Fruit fly (Drosophila melanogaster): Measurements from ENCODE around the gene mtgo.
A peak's percentile ranks its signal among the peaks of the same experiment; 100 is the strongest.

Gene mtgo

dm6 chr2L:16620384-16620908, 75.6 kb downstream of the mtgo start (continued):
- TF ChIP-seq Sox100B (GFP tag; optimal IDR thresholded peaks at IDR 0.05): peak; percentile 87
- no peak for TF ChIP-seq CG7987 (GFP tag; optimal IDR thresholded peaks at IDR 0.05)
- TF ChIP-seq Doc2 (GFP tag; IDR thresholded peaks at IDR 0.05): no peak
- TF ChIP-seq CG7372 (GFP tag; IDR thresholded peaks at IDR 0.05): peak; percentile 38; the same call in 1 of the 2 replicates
- no peak for TF ChIP-seq Vsx1 (GFP tag; optimal IDR thresholded peaks at IDR 0.05)
- TF ChIP-seq CG8359 (GFP tag; optimal IDR thresholded peaks at IDR 0.05; ENCODE audit: borderline replicate concordance): peak; percentile 69
- TF ChIP-seq kni (GFP tag; optimal IDR thresholded peaks at IDR 0.05): peak; percentile 56
- no peak for TF ChIP-seq CG8089 (GFP tag; optimal IDR thresholded peaks at IDR 0.05)
- peak; percentile 83 for TF ChIP-seq CG9727 (GFP tag; optimal IDR thresholded peaks at IDR 0.05)
- TF ChIP-seq odd (GFP tag; optimal IDR thresholded peaks at IDR 0.05): peak; percentile 53
- no peak for TF ChIP-seq Opbp (GFP tag; IDR thresholded peaks at IDR 0.05; ENCODE audit: partially characterized antibody)
- TF ChIP-seq Dfd (GFP tag; optimal IDR thresholded peaks at IDR 0.05): no peak
- peak; percentile 83 for TF ChIP-seq Med (GFP tag)
- TF ChIP-seq gcm2 (GFP tag; optimal IDR thresholded peaks at IDR 0.05): no peak
- TF ChIP-seq CG12236 (GFP tag; optimal IDR thresholded peaks at IDR 0.05): no peak
- TF ChIP-seq CG3065 (GFP tag; optimal IDR thresholded peaks at IDR 0.05): peak; percentile 40
- peak; percentile 13 for TF ChIP-seq CG13775 (GFP tag; optimal IDR thresholded peaks at IDR 0.05)
- TF ChIP-seq vfl (GFP tag; optimal IDR thresholded peaks at IDR 0.05): no peak
- no peak for TF ChIP-seq HmgD (GFP tag; optimal IDR thresholded peaks at IDR 0.05)
- TF ChIP-seq croc (GFP tag; conservative IDR thresholded peaks at IDR 0.05): peak; percentile 81
- TF ChIP-seq Hr51 (GFP tag; optimal IDR thresholded peaks at IDR 0.05): peak; percentile 24 to 78
- TF ChIP-seq CG31365 (tag; optimal IDR thresholded peaks at IDR 0.05): peak; percentile 8
- no peak for TF ChIP-seq tll (GFP tag; optimal IDR thresholded peaks at IDR 0.05)
- peak; percentile 61 for TF ChIP-seq CG17802 (tag; optimal IDR thresholded peaks at IDR 0.05)
- peak; percentile 74 for TF ChIP-seq CG6654 (GFP tag; optimal IDR thresholded peaks at IDR 0.05)
- no peak for TF ChIP-seq br (optimal IDR thresholded peaks at IDR 0.05)
- TF ChIP-seq Fer3 (tag; optimal IDR thresholded peaks at IDR 0.05): peak; percentile 65
- TF ChIP-seq CTCF (GFP tag; optimal IDR thresholded peaks at IDR 0.05): peak; percentile 51
- no peak for TF ChIP-seq pb (GFP tag; optimal IDR thresholded peaks at IDR 0.05)
- TF ChIP-seq ase (GFP tag; IDR thresholded peaks at IDR 0.05): peak; percentile 58; the same call in 1 of the 3 replicates
- TF ChIP-seq Nf-YC (tag; optimal IDR thresholded peaks at IDR 0.05): peak; percentile 26
- TF ChIP-seq trem (tag; optimal IDR thresholded peaks at IDR 0.05): peak; percentile 86
- peak; percentile 20 for TF ChIP-seq stwl (tag; optimal IDR thresholded peaks at IDR 0.05)
- no peak for TF ChIP-seq CG14965 (GFP tag; optimal IDR thresholded peaks at IDR 0.05; ENCODE audit: borderline replicate concordance)
- no peak for TF ChIP-seq Lim3 (GFP tag; IDR thresholded peaks at IDR 0.05)
- TF ChIP-seq CG34422 (GFP tag; IDR thresholded peaks at IDR 0.05): peak; percentile 61; the same call in 1 of the 3 replicates
- peak; percentile 66 for TF ChIP-seq CG4707 (GFP tag; optimal IDR thresholded peaks at IDR 0.05)
- TF ChIP-seq ab (GFP tag; optimal IDR thresholded peaks at IDR 0.05): no peak
- TF ChIP-seq ewg (GFP tag; optimal IDR thresholded peaks at IDR 0.05): peak; percentile 67
- TF ChIP-seq Myb (GFP tag; optimal IDR thresholded peaks at IDR 0.05): no peak
- TF ChIP-seq CG16863 (GFP tag; optimal IDR thresholded peaks at IDR 0.05): peak; percentile 46
- TF ChIP-seq CG6272 (GFP tag; IDR thresholded peaks at IDR 0.05): 0 out of 2 replicates have a peak, but pooled peaks have one; percentile 22

dm6 chr2L:16621460-16621859, 76.6 kb downstream of the mtgo start:
- TF ChIP-seq CG7839 (tag; optimal IDR thresholded peaks at IDR 0.05) (no peak), exex (tag; optimal IDR thresholded peaks at IDR 0.05) (peak; percentile 29), sens (GFP tag) (peak; percentile 58), CG8281 (tag; optimal IDR thresholded peaks at IDR 0.05) (no peak), CG4424 (GFP tag; optimal IDR thresholded peaks at IDR 0.05) (no peak), CG7271 (tag; optimal IDR thresholded peaks at IDR 0.05) (no peak), sd (tag; optimal IDR thresholded peaks at IDR 0.05) (peak; percentile 95), CG6765 (GFP tag; optimal IDR thresholded peaks at IDR 0.05) (no peak), lola (GFP tag; optimal IDR thresholded peaks at IDR 0.05) (no peak), CG3847 (GFP tag; IDR thresholded peaks at IDR 0.05) (no peak), Myb (GFP tag; optimal IDR thresholded peaks at IDR 0.05) (no peak), Stat92E (GFP tag; optimal IDR thresholded peaks at IDR 0.05) (peak in 1 of 3 experiments; percentile 68)

Data from whole organism, embryonic.